Worm (Caenorhabditis elegans): ENCODE data around the gene rmd-6.
"Not testable (repeated sequence)": the region's sequence is repeated elsewhere in the genome, so short reads cannot be mapped to it uniquely, and the experiment has no call there.

DNA sequence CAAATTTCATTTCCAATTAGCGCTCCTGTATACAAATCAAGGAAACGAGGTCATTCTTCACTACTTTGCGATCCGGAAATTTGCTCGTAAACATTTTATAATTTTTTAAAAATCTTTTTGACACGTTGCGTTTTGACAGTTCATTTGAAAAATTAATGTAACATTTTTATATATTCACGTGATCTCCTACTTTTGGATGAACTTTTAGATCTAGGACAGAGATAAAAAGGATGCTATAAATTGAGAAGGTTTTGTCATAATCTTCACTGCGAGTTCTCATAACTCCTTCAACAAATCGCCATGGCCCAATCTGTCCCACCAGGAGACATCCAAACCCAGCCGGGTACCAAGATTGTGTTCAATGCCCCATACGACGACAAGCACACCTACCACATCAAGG is 6.4 kb upstream of the rmd-6 start, which contains the start of gene msp-57:
- TF ChIP-seq ceh-88 (GFP tag; IDR thresholded peaks at IDR 0.05); rnt-1 (tag; optimal IDR thresholded peaks at IDR 0.05); C34B4.2 (tag; optimal IDR thresholded peaks at IDR 0.05): not testable (repeated sequence)
